Fruit fly (Drosophila melanogaster): ENCODE data around the gene CG5139.

DNA sequence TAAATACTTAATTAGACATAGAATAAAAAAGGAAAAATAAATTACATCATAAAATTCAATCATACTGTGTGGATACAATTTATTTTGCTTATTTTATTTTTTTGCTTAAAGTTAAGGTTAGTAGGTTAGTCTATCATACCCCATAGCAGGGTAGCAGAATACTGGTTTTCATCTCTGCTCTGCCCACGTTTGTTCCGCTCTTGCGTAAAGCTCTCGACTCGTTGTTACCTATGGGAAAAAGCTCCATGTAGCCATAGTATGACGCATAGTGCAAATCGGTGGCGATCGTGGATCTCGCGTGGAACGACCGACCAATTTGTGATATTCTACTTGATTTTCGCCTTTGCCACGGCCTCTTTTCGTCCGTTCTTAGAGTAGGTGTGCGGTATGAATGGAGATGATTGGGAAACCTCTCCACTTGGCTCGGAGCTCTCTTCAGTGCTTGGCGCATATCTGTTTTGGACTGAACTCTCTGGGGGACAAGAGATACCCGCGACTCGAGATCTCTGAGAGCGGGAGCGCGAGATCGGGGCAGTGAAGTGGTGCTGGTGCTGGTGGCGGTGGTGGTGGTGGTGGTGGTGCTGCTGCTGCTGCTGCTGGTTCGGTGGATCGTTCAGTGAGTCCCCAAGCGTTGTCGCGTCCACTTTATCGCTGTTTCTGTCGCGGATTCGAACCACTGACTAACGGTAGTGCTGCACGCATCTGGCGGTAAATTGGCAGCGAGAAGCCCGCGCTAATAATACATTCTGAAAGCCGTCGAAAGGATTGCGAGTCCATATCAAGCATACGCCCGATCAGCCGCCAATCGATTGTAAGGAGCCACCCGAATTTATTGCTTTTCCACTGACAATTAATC lies 13.2 kb downstream of the CG5139 start, which contains the start of gene CG5001:
- no peak for TF ChIP-seq pad (GFP tag; optimal IDR thresholded peaks at IDR 0.05)
- peak; percentile 49 for TF ChIP-seq CG11617 (GFP tag; optimal IDR thresholded peaks at IDR 0.05)
- TF ChIP-seq CG14711 (tag; optimal IDR thresholded peaks at IDR 0.05): peak; percentile 76
- no peak for TF ChIP-seq Hr96 (GFP tag; optimal IDR thresholded peaks at IDR 0.05)
- TF ChIP-seq kay (GFP tag; ENCODE audit: borderline replicate concordance): peak; percentile 79
- peak; percentile 38 for TF ChIP-seq ovo (GFP tag; optimal IDR thresholded peaks at IDR 0.05)

Data from whole organism, adult.